Fruit fly (Drosophila melanogaster): Measurements from ENCODE around the gene Cpr23B.

DNA sequence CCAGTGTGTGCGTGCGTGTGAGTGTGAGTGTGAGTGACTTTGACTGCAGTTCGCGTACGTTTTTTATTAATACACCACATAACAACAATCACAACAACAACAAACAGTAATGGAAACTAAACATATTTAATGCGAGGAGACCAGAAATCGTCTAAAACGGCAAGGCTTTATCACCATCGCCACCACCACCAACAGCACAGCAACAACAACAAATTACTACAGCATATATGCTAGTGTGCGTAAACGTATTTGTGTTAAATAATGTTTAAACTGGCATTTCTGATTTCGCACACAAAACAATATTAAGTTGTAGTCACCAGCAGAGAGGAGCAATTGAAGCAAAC, 48.0 kb downstream of the Cpr23B start:
- TF ChIP-seq ovo (GFP tag; optimal IDR thresholded peaks at IDR 0.05): no peak
- TF ChIP-seq CG5204 (GFP tag; optimal IDR thresholded peaks at IDR 0.05): no peak
- no peak for TF ChIP-seq cnc (optimal IDR thresholded peaks at IDR 0.05)
- TF ChIP-seq CG11617 (GFP tag; optimal IDR thresholded peaks at IDR 0.05): no peak
- TF ChIP-seq CG7045 (GFP tag; optimal IDR thresholded peaks at IDR 0.05): no peak
- no peak for TF ChIP-seq Clk (GFP tag; optimal IDR thresholded peaks at IDR 0.05)
- no peak for TF ChIP-seq tj (GFP tag; optimal IDR thresholded peaks at IDR 0.05)
- TF ChIP-seq toe (GFP tag; optimal IDR thresholded peaks at IDR 0.05): no peak
- TF ChIP-seq cic (GFP tag; optimal IDR thresholded peaks at IDR 0.05): no peak
- no peak for TF ChIP-seq CG12768 (GFP tag; optimal IDR thresholded peaks at IDR 0.05)
- no peak for TF ChIP-seq Hr96 (GFP tag; optimal IDR thresholded peaks at IDR 0.05)
- TF ChIP-seq pad (GFP tag; optimal IDR thresholded peaks at IDR 0.05): no peak
